Fruit fly (Drosophila melanogaster): Measurements from ENCODE around the gene Bhmt.
A peak's percentile ranks its signal among the peaks of the same experiment; 100 is the strongest.

Bhmt gene

DNA sequence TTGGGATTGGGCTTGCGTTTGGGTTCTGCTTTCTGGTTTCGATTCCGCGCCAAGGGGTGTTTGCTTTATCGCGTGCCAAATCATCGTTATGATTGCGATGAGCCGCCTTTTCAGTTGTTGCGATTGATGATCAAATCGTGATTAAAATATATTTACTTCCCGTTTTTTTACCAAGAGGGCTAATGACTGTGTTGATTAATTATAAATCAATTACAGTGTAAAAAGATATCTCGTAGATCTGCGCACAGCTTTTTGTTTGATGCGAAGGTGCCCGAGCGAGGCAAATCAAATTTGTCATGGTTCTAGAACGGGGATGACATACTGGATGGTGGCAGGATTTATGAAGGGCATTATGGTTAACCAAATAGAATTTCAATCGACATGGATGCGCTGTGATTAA is 23.2 kb downstream of the Bhmt start:
- TF ChIP-seq OdsH (GFP tag; optimal IDR thresholded peaks at IDR 0.05) (no peak), Met (GFP tag; optimal IDR thresholded peaks at IDR 0.05) (no peak), salr (GFP tag; optimal IDR thresholded peaks at IDR 0.05) (no peak), esn (GFP tag; optimal IDR thresholded peaks at IDR 0.05) (no peak), Blimp-1 (GFP tag; optimal IDR thresholded peaks at IDR 0.05) (no peak), CG10631 (GFP tag; optimal IDR thresholded peaks at IDR 0.05) (no peak), Hr4 (GFP tag; optimal IDR thresholded peaks at IDR 0.05) (no peak), CG6792 (GFP tag; optimal IDR thresholded peaks at IDR 0.05) (no peak), vri (GFP tag; optimal IDR thresholded peaks at IDR 0.05) (no peak), Gug (GFP tag; IDR thresholded peaks at IDR 0.05) (no peak), Sox15 (GFP tag; optimal IDR thresholded peaks at IDR 0.05) (no peak), CG6854 (GFP tag; optimal IDR thresholded peaks at IDR 0.05) (no peak), eg (GFP tag; IDR thresholded peaks at IDR 0.05) (no peak), Ets21C (GFP tag; optimal IDR thresholded peaks at IDR 0.05) (no peak), Hr39 (GFP tag; optimal IDR thresholded peaks at IDR 0.05) (no peak), CG6808 (GFP tag; optimal IDR thresholded peaks at IDR 0.05) (no peak), fkh (GFP tag; optimal IDR thresholded peaks at IDR 0.05) (no peak)

- TF ChIP-seq Eip75B (GFP tag; optimal IDR thresholded peaks at IDR 0.05) (no peak), Eip78C (GFP tag) (peak; percentile 33)
These were observed 26.6 kb downstream of the Bhmt start for dm6 chr2L:18930352-18931122.

- TF ChIP-seq CG8119 (GFP tag; IDR thresholded peaks at IDR 0.05), result peak; percentile 26; the same call in 1 of the 3 replicates
- TF ChIP-seq OdsH (GFP tag; optimal IDR thresholded peaks at IDR 0.05), result no peak
- no peak for TF ChIP-seq dac (GFP tag; optimal IDR thresholded peaks at IDR 0.05)
- TF ChIP-seq Eip78C (GFP tag), result peak; percentile 46
- no peak for TF ChIP-seq svp (GFP tag)
These were observed 27.5 kb downstream of the Bhmt start for dm6 chr2L:18929595-18929994.

dm6 chr2L:18927891-18928290 is 29.2 kb downstream of the Bhmt start:
- TF ChIP-seq CG8319 (GFP tag; optimal IDR thresholded peaks at IDR 0.05) (no peak), CG8632 (GFP tag; optimal IDR thresholded peaks at IDR 0.05) (no peak), CG34406 (GFP tag; optimal IDR thresholded peaks at IDR 0.05) (no peak), salr (GFP tag; optimal IDR thresholded peaks at IDR 0.05) (no peak), Blimp-1 (GFP tag; optimal IDR thresholded peaks at IDR 0.05) (no peak)

- TF ChIP-seq Ets96B (tag; optimal IDR thresholded peaks at IDR 0.05) (no peak), Eip78C (GFP tag) (no peak), CG31627 (GFP tag; optimal IDR thresholded peaks at IDR 0.05) (no peak), salr (GFP tag; optimal IDR thresholded peaks at IDR 0.05) (no peak), Sox14 (GFP tag; optimal IDR thresholded peaks at IDR 0.05) (no peak), CG10669 (GFP tag; optimal IDR thresholded peaks at IDR 0.05) (no peak), CG16779 (tag; optimal IDR thresholded peaks at IDR 0.05) (no peak), CG3032 (tag; optimal IDR thresholded peaks at IDR 0.05) (no peak), vri (GFP tag; optimal IDR thresholded peaks at IDR 0.05) (no peak), Hr4 (GFP tag; optimal IDR thresholded peaks at IDR 0.05) (no peak), CG11902 (GFP tag; optimal IDR thresholded peaks at IDR 0.05) (no peak), dac (GFP tag; optimal IDR thresholded peaks at IDR 0.05) (no peak), CG6808 (GFP tag; optimal IDR thresholded peaks at IDR 0.05) (no peak), Smox (GFP tag; optimal IDR thresholded peaks at IDR 0.05) (no peak), CG32006 (GFP tag; optimal IDR thresholded peaks at IDR 0.05) (no peak)
These were observed 31.2 kb downstream of the Bhmt start for dm6 chr2L:18925956-18926355.
